Worm (Caenorhabditis elegans): Measurements from ENCODE around the gene R166.3.

Gene R166.3

DNA sequence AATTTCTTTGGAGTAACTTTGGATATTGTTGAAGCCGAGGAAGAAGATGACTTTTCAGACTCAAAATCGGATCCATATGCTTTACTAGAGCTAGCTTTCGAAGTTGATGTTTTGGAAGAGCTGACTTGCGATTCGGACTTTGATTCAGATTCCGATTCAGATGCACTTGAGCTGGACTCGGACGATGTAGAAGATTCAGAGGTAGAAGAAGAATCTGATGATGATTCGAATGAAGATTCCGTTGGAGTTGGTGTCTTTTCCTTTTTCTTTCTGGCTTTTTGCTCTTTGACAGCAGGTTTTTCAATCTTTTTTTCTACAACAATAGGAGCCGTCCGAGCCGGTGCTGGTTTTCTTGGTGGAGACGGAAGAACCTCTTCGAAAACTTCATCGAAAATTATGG, 31.2 kb downstream of the R166.3 start:
- no peak for TF ChIP-seq hlh-15 (tag; optimal IDR thresholded peaks at IDR 0.05)
- TF ChIP-seq fkh-10 (GFP tag; optimal IDR thresholded peaks at IDR 0.05): no peak
- no peak for TF ChIP-seq K09A11.1 (tag; optimal IDR thresholded peaks at IDR 0.05; ENCODE audit: insufficient read depth)
- TF ChIP-seq fax-1 (tag; optimal IDR thresholded peaks at IDR 0.05): no peak
- no peak for TF ChIP-seq ceh-9 (tag; optimal IDR thresholded peaks at IDR 0.05)
- TF ChIP-seq npax-4 (tag; optimal IDR thresholded peaks at IDR 0.05): no peak
- no peak for TF ChIP-seq syd-9 (tag; optimal IDR thresholded peaks at IDR 0.05)
- no peak for TF ChIP-seq ceh-45 (GFP tag; IDR thresholded peaks at IDR 0.05)
- TF ChIP-seq che-1 (tag; optimal IDR thresholded peaks at IDR 0.05): no peak

ce11 chrII:10505949-10506348, 33.2 kb downstream of the R166.3 start:
- no peak for TF ChIP-seq T23F11.4 (GFP tag; optimal IDR thresholded peaks at IDR 0.05)
- no peak for TF ChIP-seq pag-3 (tag; optimal IDR thresholded peaks at IDR 0.05; ENCODE audit: borderline replicate concordance)
- TF ChIP-seq ceh-48 (tag; optimal IDR thresholded peaks at IDR 0.05): no peak
- TF ChIP-seq ets-4 (tag; optimal IDR thresholded peaks at IDR 0.05): no peak
- TF ChIP-seq pat-9 (tag; optimal IDR thresholded peaks at IDR 0.05): no peak
- TF ChIP-seq sdc-2 (tag; optimal IDR thresholded peaks at IDR 0.05): no peak
- TF ChIP-seq fkh-6 (tag; optimal IDR thresholded peaks at IDR 0.05): no peak
- TF ChIP-seq che-1 (tag; optimal IDR thresholded peaks at IDR 0.05): no peak
- no peak for TF ChIP-seq unc-55 (GFP tag; optimal IDR thresholded peaks at IDR 0.05)
- no peak for TF ChIP-seq nfya-1 (tag; optimal IDR thresholded peaks at IDR 0.05)
- TF ChIP-seq unc-86 (tag; optimal IDR thresholded peaks at IDR 0.05): no peak
- TF ChIP-seq ceh-18 (tag; optimal IDR thresholded peaks at IDR 0.05): no peak
- TF ChIP-seq C08G9.2 (tag; optimal IDR thresholded peaks at IDR 0.05): no peak
- TF ChIP-seq K02D7.2 (tag; optimal IDR thresholded peaks at IDR 0.05): no peak
- TF ChIP-seq npax-4 (tag; optimal IDR thresholded peaks at IDR 0.05): no peak
- no peak for TF ChIP-seq ahr-1 (tag; optimal IDR thresholded peaks at IDR 0.05)
- no peak for TF ChIP-seq hlh-13 (GFP tag; optimal IDR thresholded peaks at IDR 0.05)

DNA sequence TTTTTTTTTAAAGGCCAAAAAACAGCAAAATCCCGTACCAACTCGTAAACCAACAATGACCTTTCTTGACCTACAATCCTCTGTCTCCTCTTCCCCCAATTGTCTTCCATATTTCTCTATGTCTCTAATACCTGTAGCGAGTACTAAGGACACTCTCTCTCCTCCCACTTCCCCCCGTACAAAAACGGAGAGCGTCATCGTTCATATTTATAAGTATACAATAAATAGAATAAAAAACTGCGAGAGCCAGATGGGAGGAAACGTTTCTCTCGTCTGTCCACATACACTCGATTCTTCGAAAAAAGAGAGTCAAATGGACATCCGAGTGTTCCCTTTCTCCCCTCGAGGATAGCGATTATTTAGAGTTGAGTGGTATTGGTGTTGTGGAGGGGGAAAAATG, 34.4 kb downstream of the R166.3 start:
- no peak for TF ChIP-seq lin-11 (tag; optimal IDR thresholded peaks at IDR 0.05)
- TF ChIP-seq pros-1 (tag; optimal IDR thresholded peaks at IDR 0.05): no peak
- TF ChIP-seq fax-1 (tag; optimal IDR thresholded peaks at IDR 0.05): no peak
- TF ChIP-seq pag-3 (tag; optimal IDR thresholded peaks at IDR 0.05; ENCODE audit: borderline replicate concordance): no peak
- TF ChIP-seq hlh-15 (tag; optimal IDR thresholded peaks at IDR 0.05): no peak
- TF ChIP-seq eyg-1 (tag; optimal IDR thresholded peaks at IDR 0.05): no peak
- no peak for TF ChIP-seq ceh-48 (tag; optimal IDR thresholded peaks at IDR 0.05)
- no peak for TF ChIP-seq fkh-10 (GFP tag; optimal IDR thresholded peaks at IDR 0.05)
- TF ChIP-seq fkh-6 (tag; optimal IDR thresholded peaks at IDR 0.05): no peak
- TF ChIP-seq ttx-3 (tag; optimal IDR thresholded peaks at IDR 0.05): no peak
- TF ChIP-seq hlh-6 (tag; optimal IDR thresholded peaks at IDR 0.05): no peak
- TF ChIP-seq pax-1 (tag; optimal IDR thresholded peaks at IDR 0.05): no peak

ce11 chrII:10502491-10503063, 36.6 kb downstream of the R166.3 start, which contains the start of gene myrf-1:
Gene myrf-1 (minus strand): TSS chrII:10502541.
- TF ChIP-seq unc-86 (tag; optimal IDR thresholded peaks at IDR 0.05): peak; percentile 36
- TF ChIP-seq hlh-8 (tag; optimal IDR thresholded peaks at IDR 0.05): peak; percentile 44
- TF ChIP-seq hlh-13 (GFP tag; optimal IDR thresholded peaks at IDR 0.05): no peak
- TF ChIP-seq nhr-232 (tag; optimal IDR thresholded peaks at IDR 0.05): peak; percentile 40
- peak; percentile 27 for TF ChIP-seq che-1 (tag; optimal IDR thresholded peaks at IDR 0.05)
- peak; percentile 15 for TF ChIP-seq unc-55 (GFP tag; optimal IDR thresholded peaks at IDR 0.05)
- peak; percentile 80 for TF ChIP-seq pqm-1 (tag; optimal IDR thresholded peaks at IDR 0.05)
- TF ChIP-seq T23F11.4 (GFP tag; optimal IDR thresholded peaks at IDR 0.05): no peak
- TF ChIP-seq rnt-1 (tag; optimal IDR thresholded peaks at IDR 0.05): peak; percentile 35
- peak; percentile 59 for TF ChIP-seq fkh-6 (tag; optimal IDR thresholded peaks at IDR 0.05)
- no peak for TF ChIP-seq ceh-30 (tag; optimal IDR thresholded peaks at IDR 0.05)
- peak; percentile 59 for TF ChIP-seq sdc-2 (tag; optimal IDR thresholded peaks at IDR 0.05)
- TF ChIP-seq pag-3 (tag; optimal IDR thresholded peaks at IDR 0.05; ENCODE audit: borderline replicate concordance): peak; percentile 8
- no peak for TF ChIP-seq npax-4 (tag; optimal IDR thresholded peaks at IDR 0.05)
- peak; percentile 86 for TF ChIP-seq ceh-34 (tag; optimal IDR thresholded peaks at IDR 0.05)
- TF ChIP-seq ceh-2 (tag; optimal IDR thresholded peaks at IDR 0.05): peak; percentile 45
- TF ChIP-seq ref-2 (tag; optimal IDR thresholded peaks at IDR 0.05): peak; percentile 87
- peak; percentile 70 for TF ChIP-seq unc-42 (tag; optimal IDR thresholded peaks at IDR 0.05)
- peak; percentile 63 for TF ChIP-seq K09A11.1 (tag; optimal IDR thresholded peaks at IDR 0.05; ENCODE audit: insufficient read depth)
- peak; percentile 77 for TF ChIP-seq F13H6.1 (tag; optimal IDR thresholded peaks at IDR 0.05)
- peak; percentile 55 for TF ChIP-seq hlh-30 (tag; optimal IDR thresholded peaks at IDR 0.05; ENCODE audit: insufficient read depth)
- peak; percentile 77 for TF ChIP-seq C08G9.2 (tag; optimal IDR thresholded peaks at IDR 0.05)
- TF ChIP-seq ceh-19 (GFP tag; optimal IDR thresholded peaks at IDR 0.05): peak; percentile 58
- peak; percentile 88 for TF ChIP-seq ceh-31 (tag; optimal IDR thresholded peaks at IDR 0.05)
- no peak for TF ChIP-seq ceh-24 (tag; optimal IDR thresholded peaks at IDR 0.05)
- TF ChIP-seq ceh-6 (GFP tag; optimal IDR thresholded peaks at IDR 0.05): peak; percentile 21
